Fruit fly (Drosophila melanogaster) whole organism, adult: ENCODE measurements around the gene TwdlC.

Source experiments
- CG12768 ChIP-seq: fragments of 200-800 bp; sonication (Bioruptor generic); optimal IDR thresholded peaks from 2 replicates; lab custom pipeline; 2017; ENCODE audit warnings: missing biosample characterization, missing genetic modification characterization, mild to moderate bottlenecking, moderate library complexity, missing genetic modification reagents
- CG14711 ChIP-seq: fragments of 200-800 bp; sonication (Bioruptor generic); optimal IDR thresholded peaks from 2 replicates; lab custom pipeline; 2018; ENCODE audit warnings: missing biosample characterization, mild to moderate bottlenecking, missing genetic modification characterization, moderate library complexity
- CG33017 ChIP-seq: fragments of 200-800 bp; sonication (Bioruptor generic); optimal IDR thresholded peaks from 2 replicates; lab custom pipeline; 2018; ENCODE audit warnings: missing biosample characterization, mild to moderate bottlenecking, missing genetic modification characterization, moderate library complexity
- CG7101 ChIP-seq: fragments of 200-800 bp; sonication (Bioruptor generic); optimal IDR thresholded peaks from 2 replicates; lab custom pipeline; 2018; ENCODE audit warnings: missing biosample characterization, mild to moderate bottlenecking, missing genetic modification characterization, moderate library complexity
- Crg-1 ChIP-seq: fragments of 200-800 bp; sonication (Bioruptor generic); optimal IDR thresholded peaks from 2 replicates; lab custom pipeline; 2016; ENCODE audit warnings: missing biosample characterization, missing genetic modification characterization
- Mnt ChIP-seq: fragments of 200-800 bp; sonication (Bioruptor generic); optimal IDR thresholded peaks from 2 replicates; lab custom pipeline; 2016; ENCODE audit warnings: missing biosample characterization, mild to moderate bottlenecking, missing genetic modification characterization
- cic ChIP-seq: fragments of 200-800 bp; sonication (Bioruptor generic); optimal IDR thresholded peaks from 2 replicates; lab custom pipeline; 2017; ENCODE audit warnings: missing biosample characterization, mild to moderate bottlenecking, missing genetic modification characterization, moderate library complexity
- kay ChIP-seq: fragments of 200-800 bp; sonication (Bioruptor generic); peaks from one replicate; lab custom pipeline; 2016; ENCODE audit warnings: missing biosample characterization, missing genetic modification characterization, borderline replicate concordance
- pad ChIP-seq: fragments of 200-800 bp; sonication (Bioruptor generic); optimal IDR thresholded peaks from 3 replicates; lab custom pipeline; 2017; ENCODE audit warnings: missing biosample characterization, missing genetic modification characterization, mild to moderate bottlenecking, moderate library complexity, missing genetic modification reagents
- tj ChIP-seq: fragments of 200-800 bp; sonication (Bioruptor generic); optimal IDR thresholded peaks from 3 replicates; lab custom pipeline; 2017; ENCODE audit warnings: missing biosample characterization, mild to moderate bottlenecking, missing genetic modification characterization, moderate library complexity

DNA sequence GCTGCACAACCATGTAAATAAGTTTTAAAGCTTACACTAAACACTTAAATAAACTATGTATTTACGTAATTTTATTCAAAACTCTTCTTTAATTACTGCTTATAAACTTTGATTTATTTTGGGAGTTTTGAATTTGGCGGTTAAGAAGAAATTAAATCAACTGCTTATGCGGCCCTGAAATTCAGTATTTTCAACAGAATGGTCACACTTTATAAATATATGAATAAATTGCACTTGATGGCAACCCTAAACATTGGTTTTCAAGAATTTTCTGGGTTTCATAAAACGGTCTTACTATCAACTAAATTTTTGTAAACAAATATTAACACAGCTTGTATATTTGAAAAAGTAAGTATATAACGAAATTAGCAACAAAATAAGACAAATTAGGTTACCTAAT lies 49.4 kb upstream of the TwdlC start, which contains the start of gene CG14252:
- TF ChIP-seq CG12768 (GFP tag; lab: Kevin White, UChicago) (no peak), pad (GFP tag; lab: Kevin White, UChicago) (no peak), kay (GFP tag; lab: Kevin White, UChicago) (peak; percentile 84), Mnt (GFP tag; lab: Kevin White, UChicago) (no peak), CG7101 (tag; lab: Kevin White, UChicago) (peak; percentile 18), tj (no peak), CG14711 (peak; percentile 98), cic (GFP tag; lab: Kevin White, UChicago) (peak; percentile 16), Crg-1 (GFP tag; lab: Kevin White, UChicago) (no peak), CG33017 (tag; lab: Kevin White, UChicago) (no peak)
